Fruit fly (Drosophila melanogaster) whole organism, embryonic: ENCODE data around the gene Helz.
A peak's percentile ranks its signal among the peaks of the same experiment; 100 is the strongest.

Experiments used
- Awh ChIP-seq: fragments of 200-800 bp; sonication (Bioruptor generic); IDR thresholded peaks from 2 replicates; pipeline ENCODE4, ENCODE4 v1.3.6; 2022; ENCODE audit warnings: missing biosample characterization, missing genetic modification characterization
- BEAF-32 ChIP-seq: fragments of 200-800 bp; sonication (Bioruptor generic); optimal IDR thresholded peaks from 3 replicates; lab custom pipeline; 2017; ENCODE audit warnings: missing biosample characterization, missing genetic modification characterization, mild to moderate bottlenecking, moderate library complexity, missing genetic modification reagents
- CG10979 ChIP-seq: fragments of 200-800 bp; sonication (Bioruptor generic); optimal IDR thresholded peaks from 2 replicates; lab custom pipeline; 2018; ENCODE audit warnings: missing biosample characterization, mild to moderate bottlenecking, missing genetic modification characterization, moderate library complexity
- CG12236 ChIP-seq: fragments of 200-800 bp; sonication (Bioruptor generic); optimal IDR thresholded peaks from 2 replicates; lab custom pipeline; 2016; ENCODE audit warnings: missing biosample characterization, missing genetic modification characterization
- CG13296 ChIP-seq: fragments of 200-800 bp; sonication (Bioruptor generic); optimal IDR thresholded peaks from 3 replicates; lab custom pipeline; 2018; ENCODE audit warnings: missing biosample characterization, mild to moderate bottlenecking, missing genetic modification characterization
- CG15696 ChIP-seq: fragments of 200-800 bp; sonication (Bioruptor generic); optimal IDR thresholded peaks from 2 replicates; lab custom pipeline; 2019; ENCODE audit warnings: missing biosample characterization, mild to moderate bottlenecking, missing genetic modification characterization, moderate library complexity
- CG17361 ChIP-seq: fragments of 200-800 bp; sonication (Bioruptor generic); IDR thresholded peaks from 3 replicates; pipeline ENCODE4 v1.3.6; 2022; ENCODE audit warnings: missing biosample characterization, missing genetic modification characterization
- CG17612 ChIP-seq: fragments of 200-800 bp; sonication (Bioruptor generic); IDR thresholded peaks from 2 replicates; pipeline ENCODE4 v1.3.6; 2022; ENCODE audit warnings: missing biosample characterization, missing genetic modification characterization
- CG17802 ChIP-seq: fragments of 200-800 bp; sonication (Bioruptor generic); optimal IDR thresholded peaks from 2 replicates; lab custom pipeline; 2018; ENCODE audit warnings: missing biosample characterization, mild to moderate bottlenecking, missing genetic modification characterization, moderate library complexity
- CG18599 ChIP-seq: fragments of 200-800 bp; sonication (Bioruptor generic); optimal IDR thresholded peaks from 3 replicates; lab custom pipeline; 2017; ENCODE audit warnings: missing biosample characterization, missing genetic modification characterization, mild to moderate bottlenecking, moderate library complexity, missing genetic modification reagents
- CG2889 ChIP-seq: fragments of 200-800 bp; sonication (Bioruptor generic); IDR thresholded peaks from 3 replicates; pipeline ENCODE4 v1.3.6; 2022; ENCODE audit warnings: missing biosample characterization, missing genetic modification characterization
- CG3065 ChIP-seq: fragments of 200-800 bp; sonication (Bioruptor generic); optimal IDR thresholded peaks from 2 replicates; lab custom pipeline; 2016; ENCODE audit warnings: missing biosample characterization, missing genetic modification characterization
- CG3407 ChIP-seq: fragments of 200-800 bp; sonication (Bioruptor generic); optimal IDR thresholded peaks from 2 replicates; lab custom pipeline; 2018; ENCODE audit warnings: missing biosample characterization, mild to moderate bottlenecking, missing genetic modification characterization
- CG4360 ChIP-seq: fragments of 200-800 bp; sonication (Bioruptor generic); IDR thresholded peaks from 2 replicates; pipeline ENCODE4 v1.3.6; 2022; ENCODE audit warnings: missing biosample characterization, missing genetic modification characterization
- CG43689 ChIP-seq: fragments of 200-800 bp; sonication (Bioruptor generic); IDR thresholded peaks from 2 replicates; pipeline ENCODE4 v1.3.6; 2022; ENCODE audit warnings: missing biosample characterization, missing genetic modification characterization
- CG4404 ChIP-seq: fragments of 200-800 bp; sonication (Bioruptor generic); IDR thresholded peaks from 2 replicates; pipeline ENCODE4 v1.3.6; 2022; ENCODE audit warnings: missing biosample characterization, missing genetic modification characterization
- CG4617 ChIP-seq: fragments of 200-800 bp; sonication (Bioruptor generic); optimal IDR thresholded peaks from 3 replicates; lab custom pipeline; 2016; ENCODE audit warnings: missing biosample characterization, missing genetic modification characterization, borderline replicate concordance
- CG5953 ChIP-seq: fragments of 200-800 bp; sonication (Bioruptor generic); IDR thresholded peaks from 2 replicates; pipeline ENCODE4 v1.3.6; 2022; ENCODE audit warnings: missing biosample characterization, missing genetic modification characterization
- CG6854 ChIP-seq: fragments of 200-800 bp; sonication (Bioruptor generic); optimal IDR thresholded peaks from 3 replicates; lab custom pipeline; 2017; ENCODE audit warnings: missing biosample characterization, mild to moderate bottlenecking, missing genetic modification characterization
- CG7987 ChIP-seq: fragments of 200-800 bp; sonication (Bioruptor generic); optimal IDR thresholded peaks from 2 replicates; lab custom pipeline; 2018; ENCODE audit warnings: missing biosample characterization, mild to moderate bottlenecking, missing genetic modification characterization, moderate library complexity
- CG8089 ChIP-seq: fragments of 200-800 bp; sonication (Bioruptor generic); optimal IDR thresholded peaks from 3 replicates; lab custom pipeline; 2016; ENCODE audit warnings: missing biosample characterization, missing genetic modification characterization
- CG9215 ChIP-seq: fragments of 200-800 bp; sonication (Bioruptor generic); IDR thresholded peaks from 2 replicates; pipeline ENCODE4 v1.3.6; 2022; ENCODE audit warnings: missing biosample characterization, missing genetic modification characterization
- CG9797 ChIP-seq: fragments of 200-800 bp; sonication (Bioruptor generic); optimal IDR thresholded peaks from 3 replicates; lab custom pipeline; 2018; ENCODE audit warnings: missing biosample characterization, mild to moderate bottlenecking, missing genetic modification characterization
- ERR ChIP-seq: fragments of 200-800 bp; sonication (Bioruptor generic); optimal IDR thresholded peaks from 2 replicates; lab custom pipeline; 2016; ENCODE audit warnings: missing biosample characterization, missing genetic modification characterization
- MESR4 ChIP-seq: fragments of 200-800 bp; sonication (Bioruptor generic); optimal IDR thresholded peaks from 2 replicates; lab custom pipeline; 2018; ENCODE audit warnings: missing biosample characterization, mild to moderate bottlenecking, missing genetic modification characterization, moderate library complexity
- Mad ChIP-seq: fragments of 200-800 bp; sonication (Bioruptor generic); optimal IDR thresholded peaks from 2 replicates; lab custom pipeline; 2016; ENCODE audit warnings: missing biosample characterization, missing genetic modification characterization
- Mes4 ChIP-seq: fragments of 200-800 bp; sonication (Bioruptor generic); optimal IDR thresholded peaks from 2 replicates; lab custom pipeline; 2016; ENCODE audit warnings: missing biosample characterization, missing genetic modification characterization
- Myb ChIP-seq: fragments of 200-800 bp; sonication (Bioruptor generic); optimal IDR thresholded peaks from 2 replicates; lab custom pipeline; 2016; ENCODE audit warnings: missing biosample characterization, missing genetic modification characterization
- NK7.1 ChIP-seq: fragments of 200-800 bp; sonication (Bioruptor generic); optimal IDR thresholded peaks from 3 replicates; lab custom pipeline; 2016; ENCODE audit warnings: missing biosample characterization, missing genetic modification characterization
- Nf-YB ChIP-seq: fragments of 200-800 bp; sonication (Bioruptor generic); optimal IDR thresholded peaks from 3 replicates; lab custom pipeline; 2019; ENCODE audit warnings: missing biosample characterization, mild to moderate bottlenecking, missing genetic modification characterization, moderate library complexity
- Rx ChIP-seq: fragments of 200-800 bp; sonication (Bioruptor generic); IDR thresholded peaks from 2 replicates; pipeline ENCODE4 v1.3.6; 2022; ENCODE audit warnings: missing biosample characterization, missing genetic modification characterization
- bowl ChIP-seq: fragments of 200-800 bp; sonication (Bioruptor generic); IDR thresholded peaks from 2 replicates; pipeline ENCODE4 v1.3.6; 2022; ENCODE audit warnings: missing biosample characterization, missing genetic modification characterization
- br ChIP-seq: fragments of >200 bp; optimal IDR thresholded peaks from 2 replicates; lab custom pipeline; 2017
- caup ChIP-seq: fragments of 200-800 bp; sonication (Bioruptor generic); optimal IDR thresholded peaks from 3 replicates; lab custom pipeline; 2017; ENCODE audit warnings: missing biosample characterization, mild to moderate bottlenecking, missing genetic modification characterization, moderate library complexity; ENCODE audit not compliant: severe bottlenecking
- danr ChIP-seq: fragments of 200-800 bp; sonication (Bioruptor generic); IDR thresholded peaks from 2 replicates; pipeline ENCODE4 v1.3.6; 2022; ENCODE audit warnings: missing biosample characterization, missing genetic modification characterization
- dati ChIP-seq: fragments of 200-800 bp; sonication (Bioruptor generic); IDR thresholded peaks from 2 replicates; pipeline ENCODE4 v1.3.6; 2022; ENCODE audit warnings: missing biosample characterization, missing genetic modification characterization
- gcm ChIP-seq: fragments of 200-800 bp; sonication (Bioruptor generic); optimal IDR thresholded peaks from 2 replicates; lab custom pipeline; 2019; ENCODE audit warnings: missing biosample characterization, mild to moderate bottlenecking, missing genetic modification characterization, moderate library complexity
- grn ChIP-seq: fragments of 200-800 bp; sonication (Bioruptor generic); optimal IDR thresholded peaks from 3 replicates; lab custom pipeline; 2017; ENCODE audit warnings: missing biosample characterization, missing genetic modification characterization
- hth ChIP-seq: fragments of >200 bp; optimal IDR thresholded peaks from 2 replicates; lab custom pipeline; 2017; ENCODE audit warnings: inconsistent platforms
- kah ChIP-seq: fragments of 200-800 bp; sonication (Bioruptor generic); optimal IDR thresholded peaks from 2 replicates; lab custom pipeline; 2018; ENCODE audit warnings: missing biosample characterization, mild to moderate bottlenecking, missing genetic modification characterization
- lab ChIP-seq: fragments of 200-800 bp; sonication (Bioruptor generic); optimal IDR thresholded peaks from 3 replicates; lab custom pipeline; 2017; ENCODE audit warnings: missing biosample characterization, missing genetic modification characterization, mild to moderate bottlenecking, moderate library complexity, missing genetic modification reagents
- mam ChIP-seq: fragments of 200-800 bp; sonication (Bioruptor generic); optimal IDR thresholded peaks from 3 replicates; lab custom pipeline; 2016; ENCODE audit warnings: missing biosample characterization, missing genetic modification characterization
- mirr ChIP-seq: fragments of 200-800 bp; sonication (Bioruptor generic); optimal IDR thresholded peaks from 3 replicates; lab custom pipeline; 2018; ENCODE audit warnings: missing biosample characterization, mild to moderate bottlenecking, missing genetic modification characterization
- mld ChIP-seq: fragments of 200-800 bp; sonication (Bioruptor generic); IDR thresholded peaks from 3 replicates; pipeline ENCODE4 v1.3.6; 2022; ENCODE audit warnings: missing biosample characterization, missing genetic modification characterization; ENCODE audit not compliant: partially characterized antibody
- nau ChIP-seq: fragments of 200-800 bp; sonication (Bioruptor generic); optimal IDR thresholded peaks from 3 replicates; lab custom pipeline; 2017; ENCODE audit warnings: missing biosample characterization, mild to moderate bottlenecking, missing genetic modification characterization, missing genetic modification reagents
- sc ChIP-seq, 3 experiments: fragments of >200 bp in 2 of 3; fragments of 200-800 bp in 1 of 3; sonication (Bioruptor generic) in 1 of 3; optimal IDR thresholded peaks; 2 replicates in 2 of 3; 3 replicates in 1 of 3; lab custom pipeline; 2017; ENCODE audit warnings: mild to moderate bottlenecking in 1 of 3, missing biosample characterization in 1 of 3, missing genetic modification characterization in 1 of 3, missing genetic modification reagents in 1 of 3
- sqz ChIP-seq: fragments of 200-800 bp; sonication (Bioruptor generic); optimal IDR thresholded peaks from 3 replicates; lab custom pipeline; 2018; ENCODE audit warnings: missing biosample characterization, mild to moderate bottlenecking, missing genetic modification characterization
- usp ChIP-seq: fragments of >200 bp; optimal IDR thresholded peaks from 2 replicates; lab custom pipeline; 2017; ENCODE audit warnings: missing biosample characterization, missing genetic modification characterization
- zen2 ChIP-seq: fragments of 200-800 bp; sonication (Bioruptor generic); IDR thresholded peaks from 3 replicates; pipeline ENCODE4 v1.3.6; 2022; ENCODE audit warnings: missing biosample characterization, missing genetic modification characterization; ENCODE audit not compliant: partially characterized antibody

Helz gene

dm6 chr3L:14786230-14786850 lies 3.4 kb upstream of the Helz start, which contains the start of the genes bmm and Tdrd3 (continued):
- TF ChIP-seq nau (GFP tag; lab: Kevin White, UChicago), result no peak
- TF ChIP-seq Mad (GFP tag; lab: Kevin White, UChicago), result peak; percentile 22
- TF ChIP-seq CG17802 (tag; lab: Kevin White, UChicago), result peak; percentile 19
- TF ChIP-seq CG43689 (GFP tag; lab: Robert Waterston, UW), result no peak
- TF ChIP-seq sc (optimal IDR thresholded peaks at IDR 0.05; lab: Kevin White, UChicago), result no peak
- peak; percentile 27 for TF ChIP-seq sc (GFP tag; optimal IDR thresholded peaks at IDR 0.05; lab: Kevin White, UChicago)
- TF ChIP-seq CG3407, result peak; percentile 45
- peak; percentile 33 for TF ChIP-seq MESR4
- TF ChIP-seq lab, result peak; percentile 73
- peak; percentile 78 for TF ChIP-seq CG9215 (GFP tag; lab: Robert Waterston, UW)
- no peak for TF ChIP-seq CG8089 (GFP tag; lab: Kevin White, UChicago)
- TF ChIP-seq CG10979, result peak; percentile 75
- TF ChIP-seq CG4360 (GFP tag; lab: Robert Waterston, UW), result no peak
- TF ChIP-seq hth (lab: Kevin White, UChicago), result no peak
- no peak for TF ChIP-seq CG3065 (GFP tag; lab: Kevin White, UChicago)
- peak; percentile 47 for TF ChIP-seq CG6854
- TF ChIP-seq Rx (GFP tag; lab: Robert Waterston, UW), result peak; percentile 35; the same call in 1 of the 2 replicates
- peak; percentile 38 for TF ChIP-seq mirr (GFP tag; lab: Kevin White, UChicago)
- TF ChIP-seq CG4617 (GFP tag; lab: Kevin White, UChicago), result peak; percentile 71
- TF ChIP-seq NK7.1 (GFP tag; lab: Kevin White, UChicago), result no peak
- 0 out of 2 replicates have a peak, but pooled peaks have one; percentile 23 for TF ChIP-seq dati
- TF ChIP-seq CG9797 (GFP tag; lab: Kevin White, UChicago), result peak; percentile 75
- peak; percentile 60 for TF ChIP-seq CG4404
- TF ChIP-seq grn (GFP tag; lab: Kevin White, UChicago), result no peak
- peak; percentile 93 for TF ChIP-seq CG17361 (GFP tag; lab: Robert Waterston, UW)
- TF ChIP-seq CG7987 (GFP tag; lab: Kevin White, UChicago), result no peak
- no peak for TF ChIP-seq bowl (GFP tag; lab: Robert Waterston, UW)
- TF ChIP-seq danr (GFP tag; lab: Robert Waterston, UW), result no peak
- peak; percentile 77 for TF ChIP-seq CG13296 (GFP tag; lab: Kevin White, UChicago)
- peak; percentile 63; the same call in 1 of the 2 replicates for TF ChIP-seq CG5953 (GFP tag; lab: Robert Waterston, UW)
- peak; percentile 62; the same call in 2 of the 3 replicates for TF ChIP-seq CG2889 (GFP tag; lab: Robert Waterston, UW)
- no peak for TF ChIP-seq usp (GFP tag; lab: Kevin White, UChicago)
- TF ChIP-seq Awh, result peak; percentile 31; the same call in 1 of the 2 replicates
- TF ChIP-seq Nf-YB (GFP tag; lab: Kevin White, UChicago), result peak; percentile 70
- peak; percentile 55 for TF ChIP-seq CG17612 (GFP tag; lab: Robert Waterston, UW)
- TF ChIP-seq br (lab: Kevin White, UChicago), result no peak
- peak; percentile 39 for TF ChIP-seq Myb (GFP tag; lab: Kevin White, UChicago)
- no peak for TF ChIP-seq Mes4 (GFP tag; lab: Kevin White, UChicago)
- peak; percentile 79 for TF ChIP-seq gcm
- TF ChIP-seq kah (GFP tag; lab: Kevin White, UChicago), result peak; percentile 48
- TF ChIP-seq zen2 (GFP tag; lab: Robert Waterston, UW), result peak; percentile 78; the same call in 1 of the 3 replicates
- peak; percentile 84 for TF ChIP-seq mam (GFP tag; lab: Kevin White, UChicago)
- TF ChIP-seq CG12236 (GFP tag; lab: Kevin White, UChicago), result no peak
- TF ChIP-seq mld (GFP tag; lab: Robert Waterston, UW), result peak; percentile 71; the same call in 1 of the 3 replicates
- TF ChIP-seq CG18599, result peak; percentile 89
- peak; percentile 45 for TF ChIP-seq caup (GFP tag; lab: Kevin White, UChicago)
- TF ChIP-seq sqz, result peak; percentile 90
- TF ChIP-seq CG15696, result peak; percentile 87
- TF ChIP-seq ERR (GFP tag; lab: Kevin White, UChicago), result no peak
- peak; percentile 93 for TF ChIP-seq BEAF-32 (GFP tag; lab: Kevin White, UChicago)
